Fruit fly (Drosophila melanogaster) whole organism, embryonic: ENCODE data around the gene Edg78E.

Experiments used
- CG1024 ChIP-seq: fragments of 200-800 bp; sonication (Bioruptor generic); IDR thresholded peaks from 2 replicates; pipeline ENCODE4 v1.3.6; 2022; ENCODE audit warnings: missing biosample characterization, missing genetic modification characterization
- CG10431 ChIP-seq: fragments of 200-800 bp; sonication (Bioruptor generic); optimal IDR thresholded peaks from 3 replicates; lab custom pipeline; 2018; ENCODE audit warnings: missing biosample characterization, mild to moderate bottlenecking, missing genetic modification characterization
- CG12071 ChIP-seq: fragments of 200-800 bp; sonication (Bioruptor generic); optimal IDR thresholded peaks from 3 replicates; lab custom pipeline; 2018; ENCODE audit warnings: missing biosample characterization, mild to moderate bottlenecking, missing genetic modification characterization
- CG12155 ChIP-seq: fragments of 200-800 bp; sonication (Bioruptor generic); optimal IDR thresholded peaks from 3 replicates; lab custom pipeline; 2016; ENCODE audit warnings: missing biosample characterization, missing genetic modification characterization
- CG12391 ChIP-seq: fragments of 200-800 bp; sonication (Bioruptor generic); optimal IDR thresholded peaks from 3 replicates; lab custom pipeline; 2018; ENCODE audit warnings: missing biosample characterization, mild to moderate bottlenecking, missing genetic modification characterization, moderate library complexity
- CG13287 ChIP-seq: fragments of 200-800 bp; sonication (Bioruptor generic); IDR thresholded peaks from 2 replicates; pipeline ENCODE4 v1.3.6; 2022; ENCODE audit warnings: missing biosample characterization, missing genetic modification characterization; ENCODE audit not compliant: partially characterized antibody
- CG15073 ChIP-seq: fragments of 200-800 bp; sonication (Bioruptor generic); optimal IDR thresholded peaks from 2 replicates; lab custom pipeline; 2016; ENCODE audit warnings: missing biosample characterization, missing genetic modification characterization
- CG17361 ChIP-seq: fragments of 200-800 bp; sonication (Bioruptor generic); IDR thresholded peaks from 3 replicates; pipeline ENCODE4 v1.3.6; 2022; ENCODE audit warnings: missing biosample characterization, missing genetic modification characterization
- CG17568 ChIP-seq: fragments of 200-800 bp; sonication (Bioruptor generic); optimal IDR thresholded peaks from 2 replicates; lab custom pipeline; 2018; ENCODE audit warnings: missing biosample characterization, mild to moderate bottlenecking, missing genetic modification characterization, moderate library complexity
- CG18476 ChIP-seq: fragments of 200-800 bp; sonication (Bioruptor generic); optimal IDR thresholded peaks from 2 replicates; lab custom pipeline; 2016; ENCODE audit warnings: missing biosample characterization, mild to moderate bottlenecking, missing genetic modification characterization
- CG2712 ChIP-seq: fragments of 200-800 bp; optimal IDR thresholded peaks from 3 replicates; lab custom pipeline; 2019; ENCODE audit warnings: missing biosample characterization, mild to moderate bottlenecking, missing genetic modification characterization, moderate library complexity
- CG31441 ChIP-seq: fragments of 200-800 bp; sonication (Bioruptor generic); IDR thresholded peaks from 2 replicates; pipeline ENCODE4 v1.3.6; 2022; ENCODE audit warnings: missing biosample characterization, missing genetic modification characterization
- CG32767 ChIP-seq: fragments of 200-800 bp; sonication (Bioruptor generic); IDR thresholded peaks from 2 replicates; pipeline ENCODE4 v1.3.6; 2022; ENCODE audit warnings: missing biosample characterization, missing genetic modification characterization
- CG3281 ChIP-seq: fragments of 200-800 bp; sonication (Bioruptor generic); optimal IDR thresholded peaks from 3 replicates; lab custom pipeline; 2017; ENCODE audit warnings: missing biosample characterization, mild to moderate bottlenecking, missing genetic modification characterization
- CG42726 ChIP-seq: fragments of 200-800 bp; sonication (Bioruptor generic); IDR thresholded peaks from 2 replicates; pipeline ENCODE4 v1.3.6; 2022; ENCODE audit warnings: missing biosample characterization, missing genetic modification characterization; ENCODE audit not compliant: partially characterized antibody
- CG4820 ChIP-seq: fragments of 200-800 bp; sonication (Bioruptor generic); optimal IDR thresholded peaks from 3 replicates; lab custom pipeline; 2016; ENCODE audit warnings: missing biosample characterization, missing genetic modification characterization
- CG7786 ChIP-seq: fragments of 200-800 bp; sonication (Bioruptor generic); optimal IDR thresholded peaks from 2 replicates; lab custom pipeline; 2016; ENCODE audit warnings: missing biosample characterization, missing genetic modification characterization
- CG8089 ChIP-seq: fragments of 200-800 bp; sonication (Bioruptor generic); optimal IDR thresholded peaks from 3 replicates; lab custom pipeline; 2016; ENCODE audit warnings: missing biosample characterization, missing genetic modification characterization
- Chrac-16 ChIP-seq: fragments of 200-800 bp; sonication (Bioruptor generic); optimal IDR thresholded peaks from 3 replicates; lab custom pipeline; 2016; ENCODE audit warnings: missing biosample characterization, missing genetic modification characterization
- Dek ChIP-seq: fragments of 200-800 bp; sonication (Bioruptor generic); optimal IDR thresholded peaks from 3 replicates; lab custom pipeline; 2019; ENCODE audit warnings: missing biosample characterization, mild to moderate bottlenecking, missing genetic modification characterization, moderate library complexity
- Dll ChIP-seq: fragments of 200-800 bp; sonication (Bioruptor generic); IDR thresholded peaks from 4 replicates; pipeline ENCODE4 v1.3.6; 2022; ENCODE audit warnings: missing biosample characterization, missing genetic modification characterization; ENCODE audit not compliant: partially characterized antibody
- Doc3 ChIP-seq: fragments of 200-800 bp; sonication (Bioruptor generic); IDR thresholded peaks from 3 replicates; pipeline ENCODE4 v1.3.6; 2022; ENCODE audit warnings: missing biosample characterization, missing genetic modification characterization; ENCODE audit not compliant: partially characterized antibody
- E2f2 ChIP-seq: fragments of 200-800 bp; sonication (Bioruptor generic); IDR thresholded peaks from 2 replicates; pipeline ENCODE4 v1.3.6; 2022; ENCODE audit warnings: missing biosample characterization, missing genetic modification characterization
- GATAe ChIP-seq: fragments of 200-800 bp; sonication (Bioruptor generic); conservative IDR thresholded peaks from 2 replicates; pipeline ENCODE4 v1.3.6; 2022; ENCODE audit warnings: missing biosample characterization, missing genetic modification characterization
- HLH3B ChIP-seq: fragments of 200-800 bp; sonication (Bioruptor generic); IDR thresholded peaks from 2 replicates; pipeline ENCODE4 v1.3.6; 2022; ENCODE audit warnings: missing biosample characterization, missing genetic modification characterization
- HLHmδ ChIP-seq: fragments of 200-800 bp; sonication (Bioruptor generic); optimal IDR thresholded peaks from 2 replicates; lab custom pipeline; 2018; ENCODE audit warnings: missing biosample characterization, mild to moderate bottlenecking, missing genetic modification characterization, moderate library complexity
- Meics ChIP-seq: fragments of 200-800 bp; sonication (Bioruptor generic); optimal IDR thresholded peaks from 2 replicates; lab custom pipeline; 2017; ENCODE audit warnings: missing biosample characterization, mild to moderate bottlenecking, missing genetic modification characterization
- Oaz ChIP-seq: fragments of 200-800 bp; sonication (Bioruptor generic); IDR thresholded peaks from 2 replicates; pipeline ENCODE4 v1.3.6; 2022; ENCODE audit warnings: missing biosample characterization, missing genetic modification characterization
- Sox102F ChIP-seq: fragments of 200-800 bp; sonication (Bioruptor generic); optimal IDR thresholded peaks from 2 replicates; lab custom pipeline; 2018; ENCODE audit warnings: missing biosample characterization, mild to moderate bottlenecking, missing genetic modification characterization, moderate library complexity
- Spps ChIP-seq: fragments of 200-800 bp; sonication (Bioruptor generic); optimal IDR thresholded peaks from 2 replicates; lab custom pipeline; 2018; ENCODE audit warnings: missing biosample characterization, mild to moderate bottlenecking, missing genetic modification characterization
- Stat92E ChIP-seq, 3 experiments: fragments of >200 bp in 2 of 3; fragments of 200-800 bp in 1 of 3; sonication (Bioruptor generic) in 1 of 3; optimal IDR thresholded peaks; 2 replicates each; lab custom pipeline; 2017 to 2019; ENCODE audit warnings: missing biosample characterization in 3 of 3, missing genetic modification characterization in 3 of 3, mild to moderate bottlenecking in 1 of 3, moderate library complexity in 1 of 3
- Taf1 ChIP-seq: fragments of 200-800 bp; sonication (Bioruptor generic); IDR thresholded peaks from 2 replicates; pipeline ENCODE4 v1.3.6; 2022; ENCODE audit warnings: missing biosample characterization, missing genetic modification characterization
- Xrp1 ChIP-seq: fragments of 200-800 bp; sonication (Bioruptor generic); IDR thresholded peaks from 2 replicates; pipeline ENCODE4 v1.3.6; 2022; ENCODE audit warnings: missing biosample characterization, missing genetic modification characterization
- YL-1 ChIP-seq: fragments of 200-800 bp; sonication (Bioruptor generic); optimal IDR thresholded peaks from 3 replicates; lab custom pipeline; 2017; ENCODE audit warnings: missing biosample characterization, mild to moderate bottlenecking, missing genetic modification characterization
- bab2 ChIP-seq: fragments of 200-800 bp; sonication (Bioruptor generic); optimal IDR thresholded peaks from 2 replicates; lab custom pipeline; 2016; ENCODE audit warnings: missing biosample characterization, missing genetic modification characterization
- cg ChIP-seq: fragments of 200-800 bp; sonication (Bioruptor generic); optimal IDR thresholded peaks from 3 replicates; lab custom pipeline; 2019; ENCODE audit warnings: missing biosample characterization, mild to moderate bottlenecking, missing genetic modification characterization, moderate library complexity
- fru ChIP-seq: fragments of >200 bp; optimal IDR thresholded peaks from 2 replicates; lab custom pipeline; 2017
- hkb ChIP-seq, 2 experiments: fragments of 200-800 bp in 1 of 2; fragments of >200 bp in 1 of 2; sonication (Bioruptor generic) in 1 of 2; IDR thresholded peaks in 1 of 2; optimal IDR thresholded peaks in 1 of 2; 2 replicates each; pipeline versions ENCODE4 v1.3.6 to Lab custom; 2017 to 2022; ENCODE audit warnings: missing biosample characterization in 1 of 2, missing genetic modification characterization in 1 of 2
- jigr1 ChIP-seq: fragments of 200-800 bp; sonication (Bioruptor generic); IDR thresholded peaks from 3 replicates; pipeline ENCODE4 v1.3.6; 2022; ENCODE audit warnings: missing biosample characterization, missing genetic modification characterization
- klu ChIP-seq: fragments of 200-800 bp; sonication (Bioruptor generic); IDR thresholded peaks from 2 replicates; pipeline ENCODE4 v1.3.6; 2022; ENCODE audit warnings: missing biosample characterization, missing genetic modification characterization
- lilli ChIP-seq: fragments of 200-800 bp; sonication (Bioruptor generic); optimal IDR thresholded peaks from 3 replicates; lab custom pipeline; 2016; ENCODE audit warnings: missing biosample characterization, missing genetic modification characterization
- lmd ChIP-seq: fragments of 200-800 bp; sonication (Bioruptor generic); IDR thresholded peaks from 2 replicates; pipeline ENCODE4 v1.3.6; 2022; ENCODE audit warnings: missing biosample characterization, missing genetic modification characterization
- mam ChIP-seq: fragments of 200-800 bp; sonication (Bioruptor generic); optimal IDR thresholded peaks from 3 replicates; lab custom pipeline; 2016; ENCODE audit warnings: missing biosample characterization, missing genetic modification characterization
- peb ChIP-seq: fragments of 200-800 bp; sonication (Bioruptor generic); IDR thresholded peaks from 2 replicates; pipeline ENCODE4 v1.3.6; 2022; ENCODE audit warnings: missing biosample characterization, missing genetic modification characterization
- sna ChIP-seq: fragments of 200-800 bp; sonication (Bioruptor generic); IDR thresholded peaks from 2 replicates; pipeline ENCODE4 v1.3.6; 2022; ENCODE audit warnings: missing biosample characterization, missing genetic modification characterization; ENCODE audit not compliant: partially characterized antibody
- stwl ChIP-seq: fragments of 200-800 bp; sonication (Bioruptor generic); optimal IDR thresholded peaks from 3 replicates; lab custom pipeline; 2018; ENCODE audit warnings: missing biosample characterization, mild to moderate bottlenecking, missing genetic modification characterization, moderate library complexity
- tio ChIP-seq: fragments of 200-800 bp; sonication (Bioruptor generic); optimal IDR thresholded peaks from 2 replicates; lab custom pipeline; 2017; ENCODE audit warnings: missing biosample characterization, missing genetic modification characterization, inconsistent platforms
- tna ChIP-seq: fragments of 200-800 bp; sonication (Bioruptor generic); IDR thresholded peaks from 2 replicates; pipeline ENCODE4 v1.3.6; 2022; ENCODE audit warnings: missing biosample characterization, missing genetic modification characterization; ENCODE audit not compliant: partially characterized antibody
- trem ChIP-seq: fragments of 200-800 bp; optimal IDR thresholded peaks from 3 replicates; lab custom pipeline; 2019; ENCODE audit warnings: missing biosample characterization, mild to moderate bottlenecking, missing genetic modification characterization, moderate library complexity
- zf30C ChIP-seq: fragments of 200-800 bp; sonication (Bioruptor generic); optimal IDR thresholded peaks from 3 replicates; lab custom pipeline; 2018; ENCODE audit warnings: missing biosample characterization, mild to moderate bottlenecking, missing genetic modification characterization

Edg78E gene

DNA sequence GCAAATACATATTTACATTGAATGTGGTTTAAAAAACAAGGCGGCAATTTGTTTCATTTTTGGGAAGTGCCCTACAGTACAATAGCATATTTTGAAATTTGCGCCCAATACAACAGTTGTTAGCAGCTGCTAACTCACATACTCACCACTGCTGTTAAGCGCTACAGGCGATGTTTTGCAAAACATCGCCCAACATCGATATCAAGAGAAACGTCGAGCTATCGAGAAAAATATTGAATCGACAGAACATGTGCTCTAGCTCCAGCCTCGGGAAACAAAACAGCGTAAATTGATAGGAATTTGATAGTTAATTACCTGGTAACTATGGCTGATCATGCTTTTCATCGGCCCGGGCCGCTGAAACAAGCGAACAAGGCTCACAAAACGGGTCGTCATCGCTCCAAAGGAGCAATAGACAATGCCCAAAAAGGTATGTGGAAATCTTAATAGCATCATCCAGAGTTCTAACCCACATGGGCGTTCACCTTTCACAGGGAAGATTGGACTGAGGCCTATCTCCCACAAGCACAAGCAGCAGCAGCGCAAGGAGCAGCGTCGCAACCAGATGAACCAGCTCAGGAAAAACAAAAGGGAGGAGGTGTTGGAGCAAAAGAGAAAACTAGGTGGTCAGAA lies 37.5 kb upstream of the Edg78E start, which contains the start of gene Tsr1 (continued):
- no peak for TF ChIP-seq fru
- TF ChIP-seq Dek (tag; lab: Kevin White, UChicago): no peak
- TF ChIP-seq stwl (tag; lab: Kevin White, UChicago): peak; percentile 43
- no peak for TF ChIP-seq CG12071 (GFP tag; lab: Kevin White, UChicago)
- no peak for TF ChIP-seq CG3281 (GFP tag; lab: Kevin White, UChicago)
- TF ChIP-seq Dll (GFP tag; lab: Robert Waterston, UW): peak; percentile 88
- no peak for TF ChIP-seq HLHmδ (GFP tag; lab: Kevin White, UChicago)
- no peak for TF ChIP-seq HLH3B
- TF ChIP-seq CG12391 (tag; lab: Kevin White, UChicago): no peak
- peak; percentile 78 for TF ChIP-seq YL-1
- no peak for TF ChIP-seq CG7786 (GFP tag; lab: Kevin White, UChicago)
- no peak for TF ChIP-seq CG15073 (GFP tag; lab: Kevin White, UChicago)
- TF ChIP-seq hkb (optimal IDR thresholded peaks at IDR 0.05; lab: Kevin White, UChicago): no peak
- TF ChIP-seq hkb (GFP tag; IDR thresholded peaks at IDR 0.05; lab: Robert Waterston, UW): no peak
- TF ChIP-seq cg (GFP tag; lab: Kevin White, UChicago): no peak
- no peak for TF ChIP-seq CG17568
- TF ChIP-seq mam: no peak
- no peak for TF ChIP-seq Meics (GFP tag; lab: Kevin White, UChicago)
- TF ChIP-seq CG8089 (GFP tag; lab: Kevin White, UChicago): no peak
- TF ChIP-seq jigr1: no peak
- peak; percentile 59 for TF ChIP-seq CG2712
- peak; percentile 93 for TF ChIP-seq E2f2 (GFP tag; lab: Robert Waterston, UW)
- no peak for TF ChIP-seq GATAe
- TF ChIP-seq CG42726 (GFP tag; lab: Robert Waterston, UW): peak; percentile 83
- TF ChIP-seq tio (GFP tag; lab: Kevin White, UChicago): no peak
- no peak for TF ChIP-seq CG17361 (GFP tag; lab: Robert Waterston, UW)
- no peak for TF ChIP-seq CG32767
- peak; percentile 47 for TF ChIP-seq trem (tag; lab: Kevin White, UChicago)
- no peak for TF ChIP-seq CG12155
- no peak for TF ChIP-seq CG31441 (GFP tag; lab: Robert Waterston, UW)
- no peak for TF ChIP-seq Taf1 (GFP tag; lab: Robert Waterston, UW)
- TF ChIP-seq Sox102F: no peak
- TF ChIP-seq sna (GFP tag; lab: Robert Waterston, UW): peak; percentile 85
- TF ChIP-seq lmd: no peak
- no peak for TF ChIP-seq Oaz (GFP tag; lab: Robert Waterston, UW)
- no peak for TF ChIP-seq Chrac-16 (GFP tag; lab: Kevin White, UChicago)
- TF ChIP-seq CG1024 (GFP tag; lab: Robert Waterston, UW): no peak
- TF ChIP-seq klu: no peak
- peak; percentile 78 for TF ChIP-seq Doc3 (GFP tag; lab: Robert Waterston, UW)
- no peak for TF ChIP-seq Stat92E (GFP tag; optimal IDR thresholded peaks at IDR 0.05; lab: Kevin White, UChicago)
- no peak for TF ChIP-seq peb (GFP tag; lab: Robert Waterston, UW)
- no peak for TF ChIP-seq zf30C
- TF ChIP-seq CG13287 (GFP tag; lab: Robert Waterston, UW): peak; percentile 94
- peak; percentile 67 for TF ChIP-seq tna (GFP tag; lab: Robert Waterston, UW)
- TF ChIP-seq CG4820 (GFP tag; lab: Kevin White, UChicago): no peak
- no peak for TF ChIP-seq Xrp1 (GFP tag; lab: Robert Waterston, UW)
- TF ChIP-seq Spps (tag; lab: Kevin White, UChicago): no peak
- TF ChIP-seq bab2 (GFP tag; lab: Kevin White, UChicago): no peak
- TF ChIP-seq lilli: no peak
- no peak for TF ChIP-seq CG10431
- no peak for TF ChIP-seq CG18476 (GFP tag; lab: Kevin White, UChicago)
